Fruit fly (Drosophila melanogaster) whole organism, prepupa: ENCODE measurements around the gene CG17141.
A peak's percentile ranks its signal among the peaks of the same experiment; 100 is the strongest.

Experiments
- CG1621 ChIP-seq: fragments of 200-800 bp; sonication (Bioruptor generic); optimal IDR thresholded peaks from 3 replicates; lab custom pipeline; 2018; ENCODE audit warnings: missing biosample characterization, mild to moderate bottlenecking, missing genetic modification characterization
- CG16779 ChIP-seq: fragments of 200-800 bp; sonication (Bioruptor generic); optimal IDR thresholded peaks from 3 replicates; lab custom pipeline; 2017; ENCODE audit warnings: missing biosample characterization, mild to moderate bottlenecking, missing genetic modification characterization
- CG6276 ChIP-seq: fragments of 200-800 bp; sonication (Bioruptor generic); optimal IDR thresholded peaks from 2 replicates; lab custom pipeline; 2017; ENCODE audit warnings: missing biosample characterization, mild to moderate bottlenecking, missing genetic modification characterization
- Eip78C ChIP-seq: fragments of 200-800 bp; sonication (Bioruptor generic); peaks from one replicate; lab custom pipeline; 2016; ENCODE audit warnings: missing biosample characterization, missing genetic modification characterization
- Hr39 ChIP-seq: fragments of 200-800 bp; sonication (Bioruptor generic); optimal IDR thresholded peaks from 2 replicates; lab custom pipeline; 2016; ENCODE audit warnings: missing biosample characterization, missing genetic modification characterization
- Hr4 ChIP-seq: fragments of 200-800 bp; sonication (Bioruptor generic); optimal IDR thresholded peaks from 3 replicates; lab custom pipeline; 2016; ENCODE audit warnings: missing biosample characterization, missing genetic modification characterization
- fd85E ChIP-seq: fragments of 200-800 bp; sonication (Bioruptor generic); optimal IDR thresholded peaks from 3 replicates; lab custom pipeline; 2016; ENCODE audit warnings: missing biosample characterization, missing genetic modification characterization

DNA sequence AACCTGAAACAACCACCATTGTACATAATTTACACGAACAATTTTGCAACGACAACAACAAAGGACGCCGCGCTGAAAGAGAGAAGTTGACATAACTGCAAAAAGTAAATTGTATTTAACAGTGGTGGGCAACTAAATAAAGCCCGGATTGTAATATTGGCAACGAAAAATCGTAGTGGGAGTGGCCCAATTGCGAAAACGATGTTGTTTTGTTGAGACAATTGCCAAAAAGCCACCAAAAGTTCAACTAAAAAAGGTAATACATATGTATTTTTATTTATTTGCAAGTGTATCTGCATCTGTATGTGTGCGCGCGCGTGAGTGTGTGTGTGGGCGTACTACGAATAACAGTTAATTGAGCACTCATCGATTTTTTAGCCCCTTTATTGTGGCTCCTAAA, 3.7 kb upstream of the CG17141 start:
- TF ChIP-seq Hr39 (peak; percentile 29), CG16779 (no peak), CG6276 (no peak), Hr4 (GFP tag; lab: Kevin White, UChicago) (peak; percentile 64), fd85E (no peak), Eip78C (GFP tag; lab: Kevin White, UChicago) (peak; percentile 73), CG1621 (no peak)
